Fruit fly (Drosophila melanogaster): ENCODE measurements around the gene RFeSP.

RFeSP gene

dm6 chr2L:1611122-1611521, 2.8 kb downstream of the RFeSP start, which contains the start of the genes Rab3GAP1 and CG14352 (continued):
- TF ChIP-seq NFAT (GFP tag; IDR thresholded peaks at IDR 0.05), result peak; percentile 80
- peak; percentile 83 for TF ChIP-seq CG3281 (GFP tag; optimal IDR thresholded peaks at IDR 0.05)
- no peak for TF ChIP-seq pros (GFP tag; optimal IDR thresholded peaks at IDR 0.05)
- TF ChIP-seq CG8359 (GFP tag; optimal IDR thresholded peaks at IDR 0.05; ENCODE audit: borderline replicate concordance), result peak; percentile 43
- no peak for TF ChIP-seq CkIIα-i1 (GFP tag; IDR thresholded peaks at IDR 0.05)
- TF ChIP-seq fd64A (GFP tag; optimal IDR thresholded peaks at IDR 0.05), result no peak
- TF ChIP-seq Doc2 (GFP tag; IDR thresholded peaks at IDR 0.05), result 0 out of 2 replicates have a peak, but pooled peaks have one; percentile 27
- peak; percentile 66 for TF ChIP-seq CG17186 (GFP tag; optimal IDR thresholded peaks at IDR 0.05)
- TF ChIP-seq CG15696 (tag; optimal IDR thresholded peaks at IDR 0.05), result peak; percentile 90
- TF ChIP-seq CG2116 (GFP tag; optimal IDR thresholded peaks at IDR 0.05), result peak; percentile 68

dm6 chr2L:1606758-1607157, 7.2 kb downstream of the RFeSP start:
- TF ChIP-seq Ets65A (GFP tag) (peak; percentile 79), CG8478 (optimal IDR thresholded peaks at IDR 0.05) (peak; percentile 10), CG16813 (GFP tag; IDR thresholded peaks at IDR 0.05; ENCODE audit: partially characterized antibody) (no peak), Dfd (GFP tag; optimal IDR thresholded peaks at IDR 0.05) (peak in 1 of 2 experiments; percentile 79)

- TF ChIP-seq emc (GFP tag; optimal IDR thresholded peaks at IDR 0.05) (no peak), fd102C (GFP tag; optimal IDR thresholded peaks at IDR 0.05) (no peak), Sry-β (GFP tag; optimal IDR thresholded peaks at IDR 0.05) (no peak), ewg (GFP tag; optimal IDR thresholded peaks at IDR 0.05) (no peak), CG31441 (GFP tag; IDR thresholded peaks at IDR 0.05) (no peak), CG11723 (GFP tag; optimal IDR thresholded peaks at IDR 0.05) (no peak), CG12299 (tag; optimal IDR thresholded peaks at IDR 0.05) (no peak), CTCF (GFP tag; optimal IDR thresholded peaks at IDR 0.05) (no peak), h (optimal IDR thresholded peaks at IDR 0.05) (no peak), Sox102F (GFP tag; optimal IDR thresholded peaks at IDR 0.05) (no peak)
Observed at dm6 chr2L:1603847-1604246, 10.1 kb downstream of the RFeSP start.

- TF ChIP-seq sd (tag; optimal IDR thresholded peaks at IDR 0.05), result peak; percentile 87
- TF ChIP-seq oc (tag; optimal IDR thresholded peaks at IDR 0.05), result peak; percentile 23
- TF ChIP-seq sob (GFP tag; IDR thresholded peaks at IDR 0.05), result 0 out of 2 replicates have a peak, but pooled peaks have one; percentile 21
- peak; percentile 71 for TF ChIP-seq grn (GFP tag; optimal IDR thresholded peaks at IDR 0.05)
- peak in 1 of 2 experiments; percentile 31 for TF ChIP-seq Eip74EF (GFP tag; optimal IDR thresholded peaks at IDR 0.05)
- TF ChIP-seq fd3F (GFP tag; optimal IDR thresholded peaks at IDR 0.05), result no peak
- peak; percentile 93 for TF ChIP-seq CG12769 (tag; optimal IDR thresholded peaks at IDR 0.05)
- TF ChIP-seq CG15269 (tag; optimal IDR thresholded peaks at IDR 0.05), result peak; percentile 24
- TF ChIP-seq CG2875 (GFP tag; optimal IDR thresholded peaks at IDR 0.05), result no peak
- TF ChIP-seq CG3847 (GFP tag; IDR thresholded peaks at IDR 0.05), result 0 out of 2 replicates have a peak, but pooled peaks have one; percentile 9
- 0 out of 2 replicates have a peak, but pooled peaks have one; percentile 29 for TF ChIP-seq ranshi (GFP tag; IDR thresholded peaks at IDR 0.05)
- peak; percentile 60 for TF ChIP-seq pros (GFP tag; optimal IDR thresholded peaks at IDR 0.05)
- TF ChIP-seq abd-A (tag; optimal IDR thresholded peaks at IDR 0.05), result peak; percentile 77
- TF ChIP-seq kni (GFP tag; optimal IDR thresholded peaks at IDR 0.05), result peak; percentile 86
- 0 out of 4 replicates have a peak, but pooled peaks have one; percentile 69 for TF ChIP-seq chinmo (GFP tag; IDR thresholded peaks at IDR 0.05; ENCODE audit: partially characterized antibody)
- no peak for TF ChIP-seq CG4404 (GFP tag; IDR thresholded peaks at IDR 0.05)
- peak in 1 of 3 experiments; percentile 18 for TF ChIP-seq Stat92E (GFP tag; optimal IDR thresholded peaks at IDR 0.05)
- TF ChIP-seq kay (GFP tag; optimal IDR thresholded peaks at IDR 0.05), result peak; percentile 57
- TF ChIP-seq crol (GFP tag; IDR thresholded peaks at IDR 0.05), result 0 out of 2 replicates have a peak, but pooled peaks have one; percentile 28
- TF ChIP-seq ato (GFP tag; IDR thresholded peaks at IDR 0.05; ENCODE audit: partially characterized antibody), result no peak
- no peak for TF ChIP-seq CG10366 (GFP tag; IDR thresholded peaks at IDR 0.05)
- TF ChIP-seq HmgD (GFP tag; optimal IDR thresholded peaks at IDR 0.05), result no peak
- TF ChIP-seq Hr78 (GFP tag; optimal IDR thresholded peaks at IDR 0.05), result peak in 1 of 2 experiments; percentile 30
- peak; percentile 95 for TF ChIP-seq vvl (GFP tag; IDR thresholded peaks at IDR 0.05)
Observed at dm6 chr2L:1596693-1597092, 17.3 kb downstream of the RFeSP start.

Measured in whole organism, embryonic.